Worm (Caenorhabditis elegans) whole organism, L4/young adult: ENCODE results near the gene klp-17.

Experiments used
- W03F9.2 ChIP-seq: fragments of 150-350 bp; optimal IDR thresholded peaks from 2 replicates; lab custom pipeline; 2014; ENCODE audit warnings: missing biosample characterization, missing genetic modification characterization
- him-1 ChIP-seq: sonication (generic microtip); optimal IDR thresholded peaks from 2 replicates; lab custom pipeline; 2016; ENCODE audit warnings: missing genotype, missing genetic modification reagents, missing genetic modification characterization, missing compliant biosample characterization

DNA sequence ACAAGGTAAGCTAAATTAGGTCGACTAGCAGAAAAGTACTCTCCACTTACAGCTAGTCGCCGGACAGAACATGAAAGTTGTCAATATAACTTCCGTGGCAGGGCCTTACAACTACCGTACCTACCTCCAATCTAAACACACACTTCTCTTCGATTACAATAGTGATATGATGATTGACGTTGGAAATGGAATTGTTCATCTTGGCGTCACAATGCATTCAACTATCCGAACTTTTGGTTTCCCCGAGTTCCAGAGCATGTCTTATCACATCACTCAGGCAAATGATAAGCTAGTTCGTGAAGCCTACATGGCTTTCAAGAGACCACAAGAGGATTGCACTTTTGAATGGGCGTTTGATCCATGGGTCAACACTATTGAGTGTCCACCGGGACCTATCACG lies 40.1 kb downstream of the klp-17 start:
- no peak for TF ChIP-seq him-1 (tag; lab: Kevin White, UChicago)
- no peak for TF ChIP-seq W03F9.2
